Fruit fly (Drosophila melanogaster) whole organism, adult: ENCODE data around the gene CG2162.

Experiments
- CG12768 ChIP-seq: fragments of 200-800 bp; sonication (Bioruptor generic); optimal IDR thresholded peaks from 2 replicates; lab custom pipeline; 2017; ENCODE audit warnings: missing biosample characterization, missing genetic modification characterization, mild to moderate bottlenecking, moderate library complexity, missing genetic modification reagents
- CG14711 ChIP-seq: fragments of 200-800 bp; sonication (Bioruptor generic); optimal IDR thresholded peaks from 2 replicates; lab custom pipeline; 2018; ENCODE audit warnings: missing biosample characterization, mild to moderate bottlenecking, missing genetic modification characterization, moderate library complexity
- CG1620 ChIP-seq: fragments of 200-800 bp; sonication (Bioruptor generic); optimal IDR thresholded peaks from 2 replicates; lab custom pipeline; 2016; ENCODE audit warnings: missing biosample characterization, missing genetic modification characterization
- CG33017 ChIP-seq: fragments of 200-800 bp; sonication (Bioruptor generic); optimal IDR thresholded peaks from 2 replicates; lab custom pipeline; 2018; ENCODE audit warnings: missing biosample characterization, mild to moderate bottlenecking, missing genetic modification characterization, moderate library complexity
- CG5204 ChIP-seq: fragments of 200-800 bp; sonication (Bioruptor generic); optimal IDR thresholded peaks from 2 replicates; lab custom pipeline; 2016; ENCODE audit warnings: missing biosample characterization, missing genetic modification characterization
- CG7045 ChIP-seq: fragments of 200-800 bp; sonication (Bioruptor generic); optimal IDR thresholded peaks from 2 replicates; lab custom pipeline; 2017; ENCODE audit warnings: missing biosample characterization, mild to moderate bottlenecking, missing genetic modification characterization
- CG7101 ChIP-seq: fragments of 200-800 bp; sonication (Bioruptor generic); optimal IDR thresholded peaks from 2 replicates; lab custom pipeline; 2018; ENCODE audit warnings: missing biosample characterization, mild to moderate bottlenecking, missing genetic modification characterization, moderate library complexity
- Clk ChIP-seq: fragments of 200-800 bp; sonication (Bioruptor generic); optimal IDR thresholded peaks from 2 replicates; lab custom pipeline; 2017; ENCODE audit warnings: missing biosample characterization, missing genetic modification characterization
- Mnt ChIP-seq: fragments of 200-800 bp; sonication (Bioruptor generic); optimal IDR thresholded peaks from 2 replicates; lab custom pipeline; 2016; ENCODE audit warnings: missing biosample characterization, mild to moderate bottlenecking, missing genetic modification characterization
- cic ChIP-seq: fragments of 200-800 bp; sonication (Bioruptor generic); optimal IDR thresholded peaks from 2 replicates; lab custom pipeline; 2017; ENCODE audit warnings: missing biosample characterization, mild to moderate bottlenecking, missing genetic modification characterization, moderate library complexity
- cnc ChIP-seq, 2 experiments: fragments of >200 bp; optimal IDR thresholded peaks; 2 replicates each; lab custom pipeline; 2017
- ovo ChIP-seq: fragments of 200-800 bp; sonication (Bioruptor generic); optimal IDR thresholded peaks from 2 replicates; lab custom pipeline; 2016; ENCODE audit warnings: missing biosample characterization, missing genetic modification characterization
- pad ChIP-seq: fragments of 200-800 bp; sonication (Bioruptor generic); optimal IDR thresholded peaks from 3 replicates; lab custom pipeline; 2017; ENCODE audit warnings: missing biosample characterization, missing genetic modification characterization, mild to moderate bottlenecking, moderate library complexity, missing genetic modification reagents
- toe ChIP-seq: fragments of 200-800 bp; sonication (Bioruptor generic); optimal IDR thresholded peaks from 2 replicates; lab custom pipeline; 2016; ENCODE audit warnings: missing biosample characterization, missing genetic modification characterization

DNA sequence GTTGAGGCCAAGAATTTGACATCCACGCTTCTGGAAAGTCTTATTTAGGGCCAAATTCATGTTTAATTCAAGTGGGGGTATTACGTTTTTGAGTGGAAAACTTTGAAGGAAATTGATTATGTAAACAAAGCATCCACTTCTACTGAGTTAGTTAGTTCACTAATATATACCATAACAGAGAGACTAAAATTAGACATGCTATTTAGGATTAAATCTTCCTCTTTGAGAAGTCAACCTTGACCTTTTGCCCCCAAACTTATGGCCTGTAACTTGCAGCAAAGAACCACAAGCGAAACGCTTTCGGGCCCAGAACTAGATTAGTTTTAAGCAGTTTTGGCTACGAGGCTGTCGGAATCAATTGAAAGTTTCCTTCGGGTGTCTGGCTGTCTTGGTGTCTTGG lies 17.8 kb upstream of the CG2162 start, which contains the start of gene CG32487:
- no peak for TF ChIP-seq CG12768 (GFP tag; lab: Kevin White, UChicago)
- TF ChIP-seq CG14711 (tag; lab: Kevin White, UChicago): no peak
- TF ChIP-seq toe (GFP tag; lab: Kevin White, UChicago): no peak
- no peak for TF ChIP-seq CG7101 (tag; lab: Kevin White, UChicago)
- TF ChIP-seq ovo: no peak
- TF ChIP-seq cnc (optimal IDR thresholded peaks at IDR 0.05; lab: Kevin White, UChicago): no peak
- TF ChIP-seq CG5204 (GFP tag; lab: Kevin White, UChicago): no peak
- TF ChIP-seq cic: no peak
- no peak for TF ChIP-seq CG1620 (GFP tag; lab: Kevin White, UChicago)
- TF ChIP-seq Mnt (GFP tag; lab: Kevin White, UChicago): no peak
- TF ChIP-seq Clk: no peak
- no peak for TF ChIP-seq CG33017 (tag; lab: Kevin White, UChicago)
- TF ChIP-seq pad (GFP tag; lab: Kevin White, UChicago): no peak
- no peak for TF ChIP-seq CG7045 (GFP tag; lab: Kevin White, UChicago)
